Fruit fly (Drosophila melanogaster): ENCODE data around the gene crb.

crb gene

dm6 chr3R:24320342-24320711 is 25.4 kb downstream of the crb start (continued):
- TF ChIP-seq CG12769 (tag; optimal IDR thresholded peaks at IDR 0.05) = no peak
- peak; percentile 97 for TF ChIP-seq CG10321 (GFP tag; IDR thresholded peaks at IDR 0.05)
- TF ChIP-seq sisA (GFP tag; IDR thresholded peaks at IDR 0.05) = no peak
- TF ChIP-seq Myb (GFP tag; optimal IDR thresholded peaks at IDR 0.05) = peak; percentile 99
- no peak for TF ChIP-seq bowl (GFP tag; IDR thresholded peaks at IDR 0.05)
- no peak for TF ChIP-seq gcm (GFP tag; optimal IDR thresholded peaks at IDR 0.05)
- no peak for TF ChIP-seq CG8089 (GFP tag; optimal IDR thresholded peaks at IDR 0.05)
- no peak for TF ChIP-seq eve (GFP tag; optimal IDR thresholded peaks at IDR 0.05)
- no peak for TF ChIP-seq hkb (optimal IDR thresholded peaks at IDR 0.05)
- peak; percentile 27; the same call in 1 of the 2 replicates for TF ChIP-seq hkb (GFP tag; IDR thresholded peaks at IDR 0.05)
- TF ChIP-seq lab (GFP tag; optimal IDR thresholded peaks at IDR 0.05) = no peak
- TF ChIP-seq nerfin-2 (GFP tag; IDR thresholded peaks at IDR 0.05; ENCODE audit: partially characterized antibody) = no peak
- peak; percentile 41 for TF ChIP-seq CG17186 (GFP tag; optimal IDR thresholded peaks at IDR 0.05)
- no peak for TF ChIP-seq pan (optimal IDR thresholded peaks at IDR 0.05)
- no peak for TF ChIP-seq pan (GFP tag; optimal IDR thresholded peaks at IDR 0.05 in 1 of 2, IDR thresholded peaks at IDR 0.05 in 1 of 2)
- TF ChIP-seq ro (GFP tag; IDR thresholded peaks at IDR 0.05) = no peak
- no peak for TF ChIP-seq CG10431 (GFP tag; optimal IDR thresholded peaks at IDR 0.05)
- TF ChIP-seq sqz (GFP tag; optimal IDR thresholded peaks at IDR 0.05) = no peak
- no peak for TF ChIP-seq danr (GFP tag; IDR thresholded peaks at IDR 0.05)
- no peak for TF ChIP-seq CG18262 (tag; optimal IDR thresholded peaks at IDR 0.05)
- no peak for TF ChIP-seq zf30C (GFP tag; optimal IDR thresholded peaks at IDR 0.05)
- TF ChIP-seq Atf3 (GFP tag; optimal IDR thresholded peaks at IDR 0.05) = no peak
- no peak for TF ChIP-seq CG5180 (GFP tag; optimal IDR thresholded peaks at IDR 0.05)
- TF ChIP-seq CG2129 (GFP tag; IDR thresholded peaks at IDR 0.05; ENCODE audit: partially characterized antibody) = peak; percentile 43; the same call in 1 of the 2 replicates
- no peak for TF ChIP-seq Abd-B (GFP tag; optimal IDR thresholded peaks at IDR 0.05)
- TF ChIP-seq gsb-n (tag; optimal IDR thresholded peaks at IDR 0.05) = no peak
- TF ChIP-seq run (tag; optimal IDR thresholded peaks at IDR 0.05) = peak; percentile 11
- TF ChIP-seq corto (GFP tag; optimal IDR thresholded peaks at IDR 0.05) = no peak
- TF ChIP-seq CG6765 (GFP tag; optimal IDR thresholded peaks at IDR 0.05) = no peak
- TF ChIP-seq Med (GFP tag) = peak; percentile 76
- TF ChIP-seq Atf-2 (GFP tag; optimal IDR thresholded peaks at IDR 0.05) = no peak
- no peak for TF ChIP-seq CG15601 (tag; optimal IDR thresholded peaks at IDR 0.05)
- no peak for TF ChIP-seq CG30020 (tag; optimal IDR thresholded peaks at IDR 0.05)
- no peak for TF ChIP-seq CG10274 (GFP tag; optimal IDR thresholded peaks at IDR 0.05)
- TF ChIP-seq usp (GFP tag; optimal IDR thresholded peaks at IDR 0.05) = no peak
- no peak for TF ChIP-seq CG10959 (GFP tag; IDR thresholded peaks at IDR 0.05)
- no peak for TF ChIP-seq esg (GFP tag; conservative IDR thresholded peaks at IDR 0.05)
- peak; percentile 75 for TF ChIP-seq tna (GFP tag; IDR thresholded peaks at IDR 0.05; ENCODE audit: partially characterized antibody)
- peak; percentile 1 for TF ChIP-seq Side (GFP tag; optimal IDR thresholded peaks at IDR 0.05)
- TF ChIP-seq en (GFP tag; optimal IDR thresholded peaks at IDR 0.05) = no peak
- no peak for TF ChIP-seq Eip74EF (GFP tag; optimal IDR thresholded peaks at IDR 0.05)
- TF ChIP-seq BtbVII (GFP tag; optimal IDR thresholded peaks at IDR 0.05) = no peak
- no peak for TF ChIP-seq pb (GFP tag; optimal IDR thresholded peaks at IDR 0.05)
- TF ChIP-seq CG2678 (tag; optimal IDR thresholded peaks at IDR 0.05) = no peak
- TF ChIP-seq Hr51 (GFP tag; optimal IDR thresholded peaks at IDR 0.05) = no peak
- TF ChIP-seq CG12236 (GFP tag; optimal IDR thresholded peaks at IDR 0.05) = no peak
- peak; percentile 16; the same call in 1 of the 3 replicates for TF ChIP-seq row (GFP tag; IDR thresholded peaks at IDR 0.05)
- no peak for TF ChIP-seq CG5953 (GFP tag; IDR thresholded peaks at IDR 0.05)
- TF ChIP-seq gcm2 (GFP tag; optimal IDR thresholded peaks at IDR 0.05) = no peak
- TF ChIP-seq mirr (GFP tag; optimal IDR thresholded peaks at IDR 0.05) = no peak
- TF ChIP-seq CG7839 (tag; optimal IDR thresholded peaks at IDR 0.05) = no peak
- TF ChIP-seq CG12219 (GFP tag; optimal IDR thresholded peaks at IDR 0.05) = no peak

Data from whole organism, embryonic.